Fruit fly (Drosophila melanogaster): ENCODE measurements around the gene CG13615.

DNA sequence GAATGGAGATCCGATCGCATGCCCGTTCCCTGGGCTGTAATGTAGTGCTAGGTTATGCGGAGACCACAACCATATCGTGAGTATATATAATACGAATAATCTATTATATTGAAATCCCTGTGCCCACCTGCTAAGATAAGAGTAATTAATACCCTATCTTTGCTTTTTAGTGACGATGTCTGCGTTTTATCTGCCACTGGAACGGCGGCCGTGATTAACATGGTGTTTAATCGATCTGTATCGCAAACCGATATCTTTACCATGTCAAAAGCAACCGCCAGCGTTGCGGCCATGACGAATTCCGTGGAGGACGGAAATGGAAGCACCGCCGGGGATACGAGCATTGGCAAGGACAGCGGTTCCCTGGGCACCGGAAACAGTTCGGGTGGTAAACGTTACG, 36.9 kb upstream of the CG13615 start:
- TF ChIP-seq ranshi (GFP tag; IDR thresholded peaks at IDR 0.05) (no peak), CG18599 (GFP tag; optimal IDR thresholded peaks at IDR 0.05) (no peak), knrl (GFP tag; IDR thresholded peaks at IDR 0.05; ENCODE audit: partially characterized antibody) (no peak), YL-1 (GFP tag; optimal IDR thresholded peaks at IDR 0.05) (no peak), CG17186 (GFP tag; optimal IDR thresholded peaks at IDR 0.05) (no peak)
